Worm (Caenorhabditis elegans): ENCODE results near the gene srg-53.

DNA sequence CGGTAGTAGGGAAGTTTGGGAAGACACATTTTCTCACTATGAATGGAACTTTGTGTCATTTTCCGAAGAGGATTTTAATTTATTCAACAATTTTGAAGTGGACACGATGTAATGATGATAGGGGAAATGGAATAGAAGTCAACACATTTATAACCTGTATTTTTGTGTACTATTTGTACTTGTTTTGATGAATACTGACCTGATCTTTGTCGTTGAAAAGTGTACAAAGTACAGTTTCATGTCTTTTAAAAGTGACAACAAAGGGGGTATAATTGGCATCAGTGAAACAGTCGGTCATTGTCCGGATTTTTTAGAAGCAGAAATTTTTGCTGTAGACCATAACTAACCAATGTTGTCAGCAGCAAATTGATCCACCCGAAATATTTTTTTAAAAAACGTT, 9.9 kb downstream of the srg-53 start, which contains the start of gene T02B11.6:
- no peak for TF ChIP-seq nhr-237 (tag; optimal IDR thresholded peaks at IDR 0.05)
- no peak for TF ChIP-seq ama-1 (optimal IDR thresholded peaks at IDR 0.05)
- no peak for TF ChIP-seq skn-1 (tag; optimal IDR thresholded peaks at IDR 0.05)
- TF ChIP-seq dpl-1 (GFP tag; optimal IDR thresholded peaks at IDR 0.05) = no peak
- TF ChIP-seq tbx-2 (tag; optimal IDR thresholded peaks at IDR 0.05) = no peak
- no peak for TF ChIP-seq grh-1 (GFP tag; IDR thresholded peaks at IDR 0.05)
- TF ChIP-seq snpc-4 (tag; optimal IDR thresholded peaks at IDR 0.05) = no peak

All from whole organism, L1 larva.